Worm (Caenorhabditis elegans) whole organism, late embryonic: ENCODE results near the gene npr-40.

Source experiments
- F13H6.1 ChIP-seq: sonication (generic microtip); optimal IDR thresholded peaks from 2 replicates; lab custom pipeline; 2016; ENCODE audit warnings: missing genetic modification characterization, missing compliant biosample characterization
- K02D7.2 ChIP-seq: sonication (generic microtip); optimal IDR thresholded peaks from 2 replicates; lab custom pipeline; 2017; ENCODE audit warnings: mild to moderate bottlenecking, missing genetic modification characterization, missing compliant biosample characterization
- T23F11.4 ChIP-seq: fragments of 200-800 bp; sonication (Bioruptor generic); optimal IDR thresholded peaks from 2 replicates; lab custom pipeline; 2018; ENCODE audit warnings: mild to moderate bottlenecking, missing genetic modification characterization, missing compliant biosample characterization
- Y22D7AL.16 ChIP-seq: sonication (generic microtip); optimal IDR thresholded peaks from 2 replicates; lab custom pipeline; 2016; ENCODE audit warnings: missing genetic modification characterization, missing compliant biosample characterization
- ahr-1 ChIP-seq: sonication (generic microtip); optimal IDR thresholded peaks from 2 replicates; lab custom pipeline; 2016; ENCODE audit warnings: missing genetic modification characterization, missing compliant biosample characterization
- ceh-14 ChIP-seq: sonication (generic microtip); optimal IDR thresholded peaks from 2 replicates; lab custom pipeline; 2016; ENCODE audit warnings: missing genotype, missing genetic modification characterization, missing compliant biosample characterization
- ceh-18 ChIP-seq: sonication (generic microtip); optimal IDR thresholded peaks from 2 replicates; lab custom pipeline; 2016; ENCODE audit warnings: missing genetic modification characterization, missing compliant biosample characterization
- ceh-24 ChIP-seq: sonication (generic microtip); optimal IDR thresholded peaks from 2 replicates; lab custom pipeline; 2016; ENCODE audit warnings: mild to moderate bottlenecking, missing genetic modification characterization, missing compliant biosample characterization
- ceh-6 ChIP-seq: fragments of 200-800 bp; sonication (Bioruptor generic); optimal IDR thresholded peaks from 2 replicates; lab custom pipeline; 2018; ENCODE audit warnings: mild to moderate bottlenecking, missing genetic modification characterization, missing compliant biosample characterization
- ceh-9 ChIP-seq: sonication (generic microtip); optimal IDR thresholded peaks from 2 replicates; lab custom pipeline; 2016; ENCODE audit warnings: mild to moderate bottlenecking, missing genetic modification characterization, inconsistent platforms, missing compliant biosample characterization
- che-1 ChIP-seq: sonication (generic microtip); optimal IDR thresholded peaks from 2 replicates; lab custom pipeline; 2016; ENCODE audit warnings: mild to moderate bottlenecking, missing genetic modification characterization, missing compliant biosample characterization
- dmd-4 ChIP-seq: sonication (generic microtip); optimal IDR thresholded peaks from 2 replicates; lab custom pipeline; 2016; ENCODE audit warnings: borderline replicate concordance, missing genetic modification characterization, missing compliant biosample characterization
- elt-2 ChIP-seq: sonication (generic microtip); optimal IDR thresholded peaks from 2 replicates; lab custom pipeline; 2016; ENCODE audit warnings: missing genetic modification reagents, missing genetic modification characterization, missing compliant biosample characterization
- elt-4 ChIP-seq: sonication (generic microtip); optimal IDR thresholded peaks from 2 replicates; lab custom pipeline; 2016; ENCODE audit warnings: missing genetic modification characterization, missing compliant biosample characterization
- eyg-1 ChIP-seq: sonication (generic microtip); optimal IDR thresholded peaks from 2 replicates; lab custom pipeline; 2016; ENCODE audit warnings: missing genotype, missing genetic modification characterization, missing compliant biosample characterization
- gmeb-2 ChIP-seq: sonication (generic microtip); optimal IDR thresholded peaks from 2 replicates; lab custom pipeline; 2016; ENCODE audit warnings: missing genetic modification characterization, inconsistent platforms, missing compliant biosample characterization
- hlh-15 ChIP-seq: sonication (generic microtip); optimal IDR thresholded peaks from 2 replicates; lab custom pipeline; 2016; ENCODE audit warnings: missing genetic modification characterization, missing compliant biosample characterization
- hlh-6 ChIP-seq: sonication (generic microtip); optimal IDR thresholded peaks from 2 replicates; lab custom pipeline; 2016; ENCODE audit warnings: missing genotype, missing genetic modification characterization, missing compliant biosample characterization
- hlh-8 ChIP-seq: sonication (generic microtip); optimal IDR thresholded peaks from 2 replicates; lab custom pipeline; 2016; ENCODE audit warnings: missing genotype, missing genetic modification characterization, missing compliant biosample characterization
- lin-11 ChIP-seq: fragments of 200-800 bp; sonication (Bioruptor generic); optimal IDR thresholded peaks from 2 replicates; lab custom pipeline; 2018; ENCODE audit warnings: mild to moderate bottlenecking, missing genetic modification characterization, missing compliant biosample characterization
- nfya-1 ChIP-seq: sonication (generic microtip); optimal IDR thresholded peaks from 2 replicates; lab custom pipeline; 2017; ENCODE audit warnings: missing genetic modification characterization, mild to moderate bottlenecking, missing compliant biosample characterization, antibody characterized with exemption, moderate library complexity
- npax-4 ChIP-seq: sonication (generic microtip); optimal IDR thresholded peaks from 2 replicates; lab custom pipeline; 2016; ENCODE audit warnings: missing genetic modification characterization, missing compliant biosample characterization
- pag-3 ChIP-seq: sonication (generic microtip); optimal IDR thresholded peaks from 2 replicates; lab custom pipeline; 2016; ENCODE audit warnings: missing compliant biosample characterization, missing genetic modification characterization, borderline replicate concordance
- pat-9 ChIP-seq: fragments of 200-800 bp; sonication (Bioruptor generic); optimal IDR thresholded peaks from 2 replicates; lab custom pipeline; 2018; ENCODE audit warnings: mild to moderate bottlenecking, missing genetic modification characterization, moderate library complexity, missing compliant biosample characterization
- pha-2 ChIP-seq: sonication (generic microtip); optimal IDR thresholded peaks from 2 replicates; lab custom pipeline; 2017; ENCODE audit warnings: mild to moderate bottlenecking, missing genetic modification characterization, missing compliant biosample characterization
- rnt-1 ChIP-seq: sonication (generic microtip); optimal IDR thresholded peaks from 2 replicates; lab custom pipeline; 2016; ENCODE audit warnings: missing genetic modification characterization, missing compliant biosample characterization
- sdc-2 ChIP-seq: sonication (generic microtip); optimal IDR thresholded peaks from 2 replicates; lab custom pipeline; 2016; ENCODE audit warnings: missing genotype, missing genetic modification characterization, missing compliant biosample characterization
- sox-2 ChIP-seq: fragments of 200-800 bp; sonication (Bioruptor generic); IDR thresholded peaks from 2 replicates; pipeline ENCODE4 v1.3.6; 2022; ENCODE audit warnings: missing genetic modification reagents, missing genetic modification characterization, missing compliant biosample characterization
- sox-4 ChIP-seq: sonication (generic microtip); optimal IDR thresholded peaks from 2 replicates; lab custom pipeline; 2017; ENCODE audit warnings: mild to moderate bottlenecking, missing genetic modification characterization, inconsistent platforms, missing compliant biosample characterization
- syd-9 ChIP-seq: sonication (generic microtip); optimal IDR thresholded peaks from 2 replicates; lab custom pipeline; 2016; ENCODE audit warnings: mild to moderate bottlenecking, missing genetic modification characterization, moderate library complexity, missing compliant biosample characterization
- tbx-2 ChIP-seq: sonication (generic microtip); optimal IDR thresholded peaks from 2 replicates; lab custom pipeline; 2016; ENCODE audit warnings: missing genetic modification characterization, missing compliant biosample characterization
- unc-55 ChIP-seq: sonication (generic microtip); optimal IDR thresholded peaks from 2 replicates; lab custom pipeline; 2017; ENCODE audit warnings: missing biosample characterization, missing genetic modification reagents, missing genetic modification characterization
- unc-86 ChIP-seq: sonication (generic microtip); optimal IDR thresholded peaks from 2 replicates; lab custom pipeline; 2016; ENCODE audit warnings: missing genetic modification characterization, missing compliant biosample characterization
- ztf-16 ChIP-seq: sonication (generic microtip); optimal IDR thresholded peaks from 2 replicates; lab custom pipeline; 2017; ENCODE audit warnings: missing genetic modification characterization, missing compliant biosample characterization

Gene npr-40

DNA sequence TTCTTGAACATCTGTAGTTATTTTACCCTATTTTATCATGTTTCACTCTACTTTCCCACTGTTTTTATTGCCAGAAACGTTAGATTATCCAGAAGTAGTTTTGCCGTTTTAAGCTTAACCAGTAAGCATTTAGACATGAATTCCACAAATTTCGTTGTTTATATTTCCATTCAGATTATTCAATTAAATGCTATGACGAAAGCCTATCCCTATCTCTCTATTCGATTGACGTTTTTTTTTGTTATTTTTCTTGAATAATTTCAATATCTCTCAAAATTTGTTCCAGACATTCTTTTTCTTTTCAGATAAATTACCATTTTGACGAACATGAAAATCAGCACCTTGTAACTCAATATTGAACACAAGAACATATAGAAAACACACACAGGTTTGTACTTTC lies at the start of gene npr-40:
TSS of gene npr-40 (plus strand) at position 301 of the 400 bp plus-strand sequence.
- no peak for TF ChIP-seq tbx-2
- no peak for TF ChIP-seq elt-4 (tag; lab: Kevin White, UChicago)
- no peak for TF ChIP-seq unc-86 (tag; lab: Kevin White, UChicago)
- TF ChIP-seq Y22D7AL.16 (tag; lab: Kevin White, UChicago), result no peak
- no peak for TF ChIP-seq F13H6.1 (tag; lab: Kevin White, UChicago)

ce11 chrX:14871780-14872179 lies 46.9 kb upstream of the npr-40 start, which contains the start of gene F31F6.2:
TSS of gene F31F6.2 (minus strand) at chrX:14871880.
- TF ChIP-seq hlh-8 (tag; lab: Kevin White, UChicago) (no peak), eyg-1 (tag; lab: Kevin White, UChicago) (no peak), npax-4 (tag; lab: Kevin White, UChicago) (no peak), lin-11 (no peak), ceh-24 (tag; lab: Kevin White, UChicago) (no peak), pag-3 (tag; lab: Kevin White, UChicago) (no peak), sox-4 (tag; lab: Kevin White, UChicago) (no peak), ahr-1 (tag; lab: Kevin White, UChicago) (no peak), elt-2 (tag; lab: Kevin White, UChicago) (no peak), sox-2 (GFP tag; lab: Robert Waterston, UW) (no peak), elt-4 (tag; lab: Kevin White, UChicago) (no peak), unc-86 (tag; lab: Kevin White, UChicago) (no peak), ceh-14 (tag; lab: Kevin White, UChicago) (no peak), rnt-1 (tag; lab: Kevin White, UChicago) (no peak), hlh-15 (tag; lab: Kevin White, UChicago) (no peak)
- TF ChIP-seq, all 69 proteins: peak for 0

ce11 chrX:14872817-14873469 lies 45.7 kb upstream of the npr-40 start, which contains the start of gene F31F6.3:
TSS of gene F31F6.3 (minus strand) at chrX:14872867.
- TF ChIP-seq K02D7.2 (tag; lab: Kevin White, UChicago), result no peak
- no peak for TF ChIP-seq pha-2
- TF ChIP-seq syd-9 (tag; lab: Kevin White, UChicago), result no peak
- no peak for TF ChIP-seq che-1 (tag; lab: Kevin White, UChicago)
- no peak for TF ChIP-seq sdc-2

DNA sequence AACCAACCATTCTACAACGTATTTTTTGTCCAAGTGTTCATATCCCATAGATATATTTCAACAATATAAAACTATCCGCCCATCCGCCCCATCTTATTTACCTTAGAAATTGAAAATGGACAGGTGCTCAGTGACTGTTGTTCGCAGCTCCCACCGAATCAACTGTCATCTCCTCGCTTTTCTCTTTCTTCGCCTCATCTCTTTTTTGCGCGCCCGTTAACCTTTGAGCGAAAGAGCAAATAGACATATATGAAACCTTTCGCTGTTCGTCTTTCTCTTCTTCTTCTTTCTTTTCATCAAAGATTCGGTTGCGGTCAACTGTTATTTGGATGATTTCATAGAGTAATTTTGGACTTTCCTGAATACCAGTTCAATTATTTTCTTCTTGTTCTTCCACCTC lies 43.0 kb upstream of the npr-40 start, which contains the start of gene sssh-1:
TSS of gene sssh-1 (plus strand) at position 301 of the 400 bp plus-strand sequence.
- TF ChIP-seq gmeb-2 (tag; lab: Kevin White, UChicago) (no peak), ceh-18 (no peak), ztf-16 (tag; lab: Kevin White, UChicago) (no peak), T23F11.4 (GFP tag; lab: Kevin White, UChicago) (no peak), unc-55 (no peak), elt-4 (tag; lab: Kevin White, UChicago) (no peak), pha-2 (no peak), nfya-1 (tag; lab: Kevin White, UChicago) (no peak), hlh-6 (no peak), ceh-6 (no peak), ceh-9 (no peak), sdc-2 (no peak), dmd-4 (tag; lab: Kevin White, UChicago) (no peak), lin-11 (no peak), Y22D7AL.16 (tag; lab: Kevin White, UChicago) (no peak), pat-9 (tag; lab: Kevin White, UChicago) (no peak), F13H6.1 (tag; lab: Kevin White, UChicago) (no peak)
- TF ChIP-seq, all 69 proteins: peak for 0
